Fruit fly (Drosophila melanogaster) whole organism, embryonic: Measurements from ENCODE around the gene Invadolysin.

ENCODE experiments used
- Abd-B ChIP-seq: fragments of 200-800 bp; sonication (Bioruptor generic); optimal IDR thresholded peaks from 2 replicates; lab custom pipeline; 2018; ENCODE audit warnings: missing biosample characterization, mild to moderate bottlenecking, missing genetic modification characterization, moderate library complexity
- Aef1 ChIP-seq: fragments of 200-800 bp; sonication (Bioruptor generic); IDR thresholded peaks from 3 replicates; pipeline ENCODE4 v1.3.6; 2022; ENCODE audit warnings: missing biosample characterization, missing genetic modification characterization
- Antp ChIP-seq: fragments of 200-800 bp; sonication (Bioruptor generic); optimal IDR thresholded peaks from 3 replicates; lab custom pipeline; 2016; ENCODE audit warnings: missing biosample characterization, missing genetic modification characterization
- Atf6 ChIP-seq: fragments of 200-800 bp; sonication (Bioruptor generic); IDR thresholded peaks from 2 replicates; pipeline ENCODE4 v1.3.6; 2022; ENCODE audit warnings: missing biosample characterization, missing genetic modification characterization
- CG10565 ChIP-seq: fragments of 200-800 bp; sonication (Bioruptor generic); optimal IDR thresholded peaks from 3 replicates; lab custom pipeline; 2016; ENCODE audit warnings: missing biosample characterization, mild to moderate bottlenecking, missing genetic modification characterization
- CG11247 ChIP-seq: fragments of 200-800 bp; sonication (Bioruptor generic); IDR thresholded peaks from 2 replicates; pipeline ENCODE4 v1.3.6; 2022; ENCODE audit warnings: missing biosample characterization, missing genetic modification characterization
- CG13287 ChIP-seq: fragments of 200-800 bp; sonication (Bioruptor generic); IDR thresholded peaks from 2 replicates; pipeline ENCODE4 v1.3.6; 2022; ENCODE audit warnings: missing biosample characterization, missing genetic modification characterization; ENCODE audit not compliant: partially characterized antibody
- CG13296 ChIP-seq: fragments of 200-800 bp; sonication (Bioruptor generic); optimal IDR thresholded peaks from 3 replicates; lab custom pipeline; 2018; ENCODE audit warnings: missing biosample characterization, mild to moderate bottlenecking, missing genetic modification characterization
- CG14860 ChIP-seq: fragments of 200-800 bp; sonication (Bioruptor generic); IDR thresholded peaks from 3 replicates; pipeline ENCODE4 v1.3.6; 2022; ENCODE audit warnings: missing biosample characterization, missing genetic modification characterization; ENCODE audit not compliant: partially characterized antibody
- CG16815 ChIP-seq: fragments of 200-800 bp; sonication (Bioruptor generic); optimal IDR thresholded peaks from 3 replicates; lab custom pipeline; 2017; ENCODE audit warnings: missing biosample characterization, mild to moderate bottlenecking, missing genetic modification characterization
- CG17912 ChIP-seq: fragments of 200-800 bp; sonication (Bioruptor generic); optimal IDR thresholded peaks from 2 replicates; lab custom pipeline; 2018; ENCODE audit warnings: missing biosample characterization, mild to moderate bottlenecking, missing genetic modification characterization
- CG18619 ChIP-seq: fragments of 200-800 bp; sonication (Bioruptor generic); optimal IDR thresholded peaks from 3 replicates; lab custom pipeline; 2017; ENCODE audit warnings: missing biosample characterization, mild to moderate bottlenecking, missing genetic modification characterization
- CG3163 ChIP-seq: fragments of 200-800 bp; sonication (Bioruptor generic); optimal IDR thresholded peaks from 3 replicates; lab custom pipeline; 2016; ENCODE audit warnings: missing biosample characterization, missing genetic modification characterization
- CG3847 ChIP-seq: fragments of 200-800 bp; sonication (Bioruptor generic); IDR thresholded peaks from 2 replicates; pipeline ENCODE4 v1.3.6; 2022; ENCODE audit warnings: missing biosample characterization, missing genetic modification characterization
- CG4328 ChIP-seq: fragments of 200-800 bp; sonication (Bioruptor generic); optimal IDR thresholded peaks from 3 replicates; lab custom pipeline; 2017; ENCODE audit warnings: missing biosample characterization, missing genetic modification reagents, missing genetic modification characterization
- CG7271 ChIP-seq: fragments of 200-800 bp; sonication (Bioruptor generic); optimal IDR thresholded peaks from 2 replicates; lab custom pipeline; 2018; ENCODE audit warnings: missing biosample characterization, mild to moderate bottlenecking, missing genetic modification characterization, moderate library complexity
- CG7357 ChIP-seq: fragments of 200-800 bp; sonication (Bioruptor generic); IDR thresholded peaks from 3 replicates; pipeline ENCODE4 v1.3.6; 2022; ENCODE audit warnings: missing biosample characterization, missing genetic modification characterization
- CG7928 ChIP-seq: fragments of 200-800 bp; sonication (Bioruptor generic); optimal IDR thresholded peaks from 2 replicates; lab custom pipeline; 2017; ENCODE audit warnings: missing biosample characterization, mild to moderate bottlenecking, missing genetic modification characterization
- CG9215 ChIP-seq: fragments of 200-800 bp; sonication (Bioruptor generic); IDR thresholded peaks from 2 replicates; pipeline ENCODE4 v1.3.6; 2022; ENCODE audit warnings: missing biosample characterization, missing genetic modification characterization
- D19B ChIP-seq: fragments of 200-800 bp; sonication (Bioruptor generic); optimal IDR thresholded peaks from 2 replicates; lab custom pipeline; 2017; ENCODE audit warnings: missing biosample characterization, mild to moderate bottlenecking, missing genetic modification characterization
- Dbx ChIP-seq: fragments of 200-800 bp; sonication (Bioruptor generic); IDR thresholded peaks from 3 replicates; pipeline ENCODE4 v1.3.6; 2022; ENCODE audit warnings: missing biosample characterization, missing genetic modification characterization
- Eip74EF ChIP-seq, 2 experiments: fragments of 200-800 bp in 1 of 2; fragments of >200 bp in 1 of 2; sonication (Bioruptor generic) in 1 of 2; optimal IDR thresholded peaks; 2 replicates each; lab custom pipeline; 2017 to 2019; ENCODE audit warnings: missing biosample characterization in 2 of 2, missing genetic modification characterization in 2 of 2, mild to moderate bottlenecking in 1 of 2, moderate library complexity in 1 of 2
- HLHmδ ChIP-seq: fragments of 200-800 bp; sonication (Bioruptor generic); optimal IDR thresholded peaks from 2 replicates; lab custom pipeline; 2018; ENCODE audit warnings: missing biosample characterization, mild to moderate bottlenecking, missing genetic modification characterization, moderate library complexity
- MBD-R2 ChIP-seq: fragments of 200-800 bp; sonication (Bioruptor generic); IDR thresholded peaks from 2 replicates; pipeline ENCODE4 v1.3.6; 2022; ENCODE audit warnings: missing biosample characterization, missing genetic modification characterization
- Nf-YC ChIP-seq: fragments of 200-800 bp; optimal IDR thresholded peaks from 3 replicates; lab custom pipeline; 2019; ENCODE audit warnings: missing biosample characterization, mild to moderate bottlenecking, missing genetic modification characterization, moderate library complexity
- Ptx1 ChIP-seq: fragments of 200-800 bp; sonication (Bioruptor generic); IDR thresholded peaks from 2 replicates; pipeline ENCODE4 v1.3.6; 2022; ENCODE audit warnings: missing biosample characterization, missing genetic modification characterization
- Vsx1 ChIP-seq: fragments of 200-800 bp; sonication (Bioruptor generic); optimal IDR thresholded peaks from 2 replicates; lab custom pipeline; 2017; ENCODE audit warnings: missing biosample characterization, mild to moderate bottlenecking, missing genetic modification characterization, missing genetic modification reagents
- Xbp1 ChIP-seq: fragments of 200-800 bp; sonication (Bioruptor generic); optimal IDR thresholded peaks from 3 replicates; lab custom pipeline; 2016; ENCODE audit warnings: missing biosample characterization, mild to moderate bottlenecking, missing genetic modification characterization
- amos ChIP-seq: fragments of 200-800 bp; sonication (Bioruptor generic); IDR thresholded peaks from 2 replicates; pipeline ENCODE4 v1.3.6; 2022; ENCODE audit warnings: missing biosample characterization, missing genetic modification characterization; ENCODE audit not compliant: partially characterized antibody
- ap ChIP-seq: fragments of 200-800 bp; sonication (Bioruptor generic); IDR thresholded peaks from 2 replicates; pipeline ENCODE4 v1.3.6; 2022; ENCODE audit warnings: missing biosample characterization, missing genetic modification characterization
- cg ChIP-seq: fragments of 200-800 bp; sonication (Bioruptor generic); optimal IDR thresholded peaks from 3 replicates; lab custom pipeline; 2019; ENCODE audit warnings: missing biosample characterization, mild to moderate bottlenecking, missing genetic modification characterization, moderate library complexity
- chn ChIP-seq: fragments of 200-800 bp; sonication (Bioruptor generic); optimal IDR thresholded peaks from 2 replicates; lab custom pipeline; 2016; ENCODE audit warnings: missing biosample characterization, missing genetic modification characterization
- crp ChIP-seq, 2 experiments: fragments of 200-800 bp; sonication (Bioruptor generic); optimal IDR thresholded peaks; 2 replicates in 1 of 2; 3 replicates in 1 of 2; lab custom pipeline; 2017; ENCODE audit warnings: missing biosample characterization in 2 of 2, missing genetic modification characterization in 2 of 2, mild to moderate bottlenecking in 1 of 2, moderate library complexity in 1 of 2
- cwo ChIP-seq: fragments of 200-800 bp; sonication (Bioruptor generic); optimal IDR thresholded peaks from 3 replicates; lab custom pipeline; 2017; ENCODE audit warnings: missing biosample characterization, missing genetic modification characterization, mild to moderate bottlenecking, moderate library complexity, missing genetic modification reagents
- dan ChIP-seq: fragments of 200-800 bp; sonication (Bioruptor generic); IDR thresholded peaks from 2 replicates; pipeline ENCODE4 v1.3.6; 2022; ENCODE audit warnings: missing biosample characterization, missing genetic modification characterization
- fd102C ChIP-seq: fragments of 200-800 bp; sonication (Bioruptor generic); optimal IDR thresholded peaks from 2 replicates; lab custom pipeline; 2018; ENCODE audit warnings: missing biosample characterization, mild to moderate bottlenecking, missing genetic modification characterization, moderate library complexity
- gce ChIP-seq: fragments of 200-800 bp; sonication (Bioruptor generic); IDR thresholded peaks from 3 replicates; pipeline ENCODE4 v1.3.6; 2022; ENCODE audit warnings: missing biosample characterization, missing genetic modification characterization
- gfzf ChIP-seq: fragments of 200-800 bp; sonication (Bioruptor generic); optimal IDR thresholded peaks from 2 replicates; lab custom pipeline; 2016; ENCODE audit warnings: missing biosample characterization, mild to moderate bottlenecking, missing genetic modification characterization, moderate library complexity
- gsb ChIP-seq: fragments of 200-800 bp; sonication (Bioruptor generic); IDR thresholded peaks from 2 replicates; pipeline ENCODE4 v1.3.6; 2022; ENCODE audit warnings: missing biosample characterization, missing genetic modification characterization
- ham ChIP-seq: fragments of 200-800 bp; sonication (Bioruptor generic); IDR thresholded peaks from 2 replicates; pipeline ENCODE4 v1.3.6; 2022; ENCODE audit warnings: missing biosample characterization, missing genetic modification characterization
- jumu ChIP-seq: fragments of 200-800 bp; sonication (Bioruptor generic); optimal IDR thresholded peaks from 3 replicates; lab custom pipeline; 2016; ENCODE audit warnings: missing biosample characterization, missing genetic modification characterization
- kay ChIP-seq: fragments of 200-800 bp; sonication (Bioruptor generic); optimal IDR thresholded peaks from 2 replicates; lab custom pipeline; 2016; ENCODE audit warnings: missing biosample characterization, missing genetic modification characterization
- p53 ChIP-seq: fragments of 200-800 bp; sonication (Bioruptor generic); optimal IDR thresholded peaks from 2 replicates; lab custom pipeline; 2016; ENCODE audit warnings: missing biosample characterization, missing genetic modification characterization
- pho ChIP-seq: fragments of 200-800 bp; sonication (Bioruptor generic); optimal IDR thresholded peaks from 2 replicates; lab custom pipeline; 2016; ENCODE audit warnings: missing biosample characterization, missing genetic modification characterization
- row ChIP-seq: fragments of 200-800 bp; sonication (Bioruptor generic); IDR thresholded peaks from 3 replicates; pipeline ENCODE4 v1.3.6; 2022; ENCODE audit warnings: missing biosample characterization, missing genetic modification characterization
- sim ChIP-seq: fragments of 200-800 bp; sonication (Bioruptor generic); IDR thresholded peaks from 2 replicates; pipeline ENCODE4 v1.3.6; 2022; ENCODE audit warnings: missing biosample characterization, missing genetic modification characterization
- slbo ChIP-seq: fragments of 200-800 bp; sonication (Bioruptor generic); IDR thresholded peaks from 2 replicates; pipeline ENCODE4 v1.3.6; 2022; ENCODE audit warnings: missing biosample characterization, missing genetic modification characterization
- sug ChIP-seq: fragments of 200-800 bp; optimal IDR thresholded peaks from 2 replicates; lab custom pipeline; 2019; ENCODE audit warnings: missing biosample characterization, mild to moderate bottlenecking, missing genetic modification characterization, moderate library complexity
- tio ChIP-seq: fragments of 200-800 bp; sonication (Bioruptor generic); optimal IDR thresholded peaks from 2 replicates; lab custom pipeline; 2017; ENCODE audit warnings: missing biosample characterization, missing genetic modification characterization, inconsistent platforms
- toy ChIP-seq: fragments of 200-800 bp; sonication (Bioruptor generic); IDR thresholded peaks from 2 replicates; pipeline ENCODE4 v1.3.6; 2022; ENCODE audit warnings: missing biosample characterization, missing genetic modification characterization

The Invadolysin gene

DNA sequence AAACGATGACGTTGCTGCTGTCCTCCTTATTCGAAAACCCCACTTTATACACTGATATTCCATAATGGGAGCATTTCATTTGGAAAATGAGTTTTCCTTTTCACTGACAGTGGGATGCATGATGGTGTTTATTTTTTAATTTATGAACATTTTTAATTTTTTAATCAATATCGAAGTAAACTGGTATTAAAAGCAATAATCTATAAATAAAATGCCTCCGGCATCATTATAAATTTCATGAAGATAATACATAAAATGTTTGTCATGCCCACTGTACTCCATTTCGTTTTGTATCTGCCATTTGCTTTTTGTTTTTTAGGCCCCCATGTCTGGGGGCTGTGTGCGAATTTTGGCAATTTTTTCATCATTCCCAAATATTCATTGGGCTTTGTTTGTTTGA is 14.4 kb upstream of the Invadolysin start (continued):
- TF ChIP-seq toy (GFP tag; lab: Robert Waterston, UW) (no peak), p53 (no peak), MBD-R2 (GFP tag; lab: Robert Waterston, UW) (no peak; the same call in 1 of the 2 replicates), CG7928 (no peak), Xbp1 (GFP tag; lab: Kevin White, UChicago) (peak; percentile 34), CG14860 (GFP tag; lab: Robert Waterston, UW) (no peak), kay (GFP tag; lab: Kevin White, UChicago) (no peak), CG7357 (0 out of 3 replicates have a peak, but pooled peaks have one; percentile 53), tio (GFP tag; lab: Kevin White, UChicago) (peak; percentile 37), CG17912 (GFP tag; lab: Kevin White, UChicago) (no peak), gce (no peak; the same call in 2 of the 3 replicates), sug (peak; percentile 33), CG3163 (GFP tag; lab: Kevin White, UChicago) (no peak), amos (GFP tag; lab: Robert Waterston, UW) (no peak), cwo (peak; percentile 64), Dbx (peak; percentile 81), CG13287 (no peak), ap (GFP tag; lab: Robert Waterston, UW) (peak; percentile 39; the same call in 1 of the 2 replicates), Abd-B (GFP tag; lab: Kevin White, UChicago) (peak; percentile 37), cg (GFP tag; lab: Kevin White, UChicago) (no peak), CG3847 (peak; percentile 60), gsb (GFP tag; lab: Robert Waterston, UW) (0 out of 2 replicates have a peak, but pooled peaks have one; percentile 17), gfzf (GFP tag; lab: Kevin White, UChicago) (no peak), Ptx1 (GFP tag; lab: Robert Waterston, UW) (peak; percentile 80), Antp (GFP tag; lab: Kevin White, UChicago) (peak; percentile 1), Nf-YC (tag; lab: Kevin White, UChicago) (peak; percentile 5), pho (GFP tag; lab: Kevin White, UChicago) (peak; percentile 6), Vsx1 (GFP tag; lab: Kevin White, UChicago) (no peak), fd102C (no peak), HLHmδ (GFP tag; lab: Kevin White, UChicago) (no peak), slbo (GFP tag; lab: Robert Waterston, UW) (peak; percentile 81), ham (GFP tag; lab: Robert Waterston, UW) (no peak), CG9215 (GFP tag; lab: Robert Waterston, UW) (no peak; the same call in 1 of the 2 replicates), CG10565 (GFP tag; lab: Kevin White, UChicago) (no peak), CG11247 (peak; percentile 54; the same call in 1 of the 2 replicates), chn (GFP tag; lab: Kevin White, UChicago) (peak; percentile 14), CG18619 (GFP tag; lab: Kevin White, UChicago) (peak; percentile 40), row (peak; percentile 78), Aef1 (GFP tag; lab: Robert Waterston, UW) (no peak; the same call in 2 of the 3 replicates), CG4328 (GFP tag; lab: Kevin White, UChicago) (no peak), crp (GFP tag; optimal IDR thresholded peaks at IDR 0.05; lab: Kevin White, UChicago) (no peak), Eip74EF (GFP tag; optimal IDR thresholded peaks at IDR 0.05; lab: Kevin White, UChicago) (peak in 1 of 2 experiments; percentile 9), D19B (peak; percentile 9), sim (GFP tag; lab: Robert Waterston, UW) (0 out of 2 replicates have a peak, but pooled peaks have one; percentile 24), CG7271 (no peak), CG13296 (GFP tag; lab: Kevin White, UChicago) (peak; percentile 62), Atf6 (GFP tag; lab: Robert Waterston, UW) (peak; percentile 74), dan (GFP tag; lab: Robert Waterston, UW) (no peak), jumu (GFP tag; lab: Kevin White, UChicago) (no peak), CG16815 (GFP tag; lab: Kevin White, UChicago) (peak; percentile 8)
